Worm (Caenorhabditis elegans) whole organism, early embryonic: ENCODE data around the gene F09E10.1.

ENCODE experiments used
- ama-1 ChIP-seq: fragments of 150-350 bp; optimal IDR thresholded peaks from 2 replicates; lab custom pipeline; 2014
- ceh-13 ChIP-seq: fragments of 200-800 bp; sonication (Bioruptor generic); optimal IDR thresholded peaks from 2 replicates; lab custom pipeline; 2018; ENCODE audit warnings: mild to moderate bottlenecking, missing genetic modification characterization, missing compliant biosample characterization
- ceh-36 ChIP-seq: sonication (generic microtip); optimal IDR thresholded peaks from 2 replicates; lab custom pipeline; 2016; ENCODE audit warnings: missing genetic modification characterization, inconsistent platforms, missing compliant biosample characterization
- pes-1 ChIP-seq: fragments of 200-800 bp; sonication (Bioruptor generic); IDR thresholded peaks from 2 replicates; pipeline ENCODE4 v1.3.6; 2022; ENCODE audit warnings: missing genetic modification reagents, missing genetic modification characterization, missing compliant biosample characterization
- tra-4 ChIP-seq: sonication (generic microtip); optimal IDR thresholded peaks from 2 replicates; lab custom pipeline; 2017; ENCODE audit warnings: missing genetic modification characterization, missing compliant biosample characterization

ce11 chrX:1538830-1539229 is 36.2 kb downstream of the F09E10.1 start:
- TF ChIP-seq ama-1 (lab: Kevin White, UChicago) = no peak
- no peak for TF ChIP-seq tra-4 (tag; lab: Kevin White, UChicago)
- TF ChIP-seq ceh-36 (tag; lab: Kevin White, UChicago) = no peak
- no peak for TF ChIP-seq pes-1 (GFP tag; lab: Robert Waterston, UW)
- no peak for TF ChIP-seq ceh-13
